Worm (Caenorhabditis elegans) whole organism, mixed stage, embryonic: Measurements from ENCODE around the gene rme-6.

Experiments used
- M03D4.4 ChIP-seq: sonication (generic microtip); optimal IDR thresholded peaks from 2 replicates; lab custom pipeline; 2017; ENCODE audit warnings: mild to moderate bottlenecking, missing genetic modification characterization, missing compliant biosample characterization
- ceh-39 ChIP-seq: fragments of 150-350 bp; optimal IDR thresholded peaks from 2 replicates; lab custom pipeline; 2014; ENCODE audit warnings: missing biosample characterization, missing genetic modification characterization
- ceh-83 ChIP-seq: fragments of 200-800 bp; sonication (Bioruptor generic); optimal IDR thresholded peaks from 2 replicates; lab custom pipeline; 2018; ENCODE audit warnings: mild to moderate bottlenecking, missing genetic modification characterization, missing compliant biosample characterization
- ces-1 ChIP-seq: fragments of 150-350 bp; optimal IDR thresholded peaks from 2 replicates; lab custom pipeline; 2014; ENCODE audit warnings: missing biosample characterization, missing genetic modification reagents, missing genetic modification characterization
- drap-1 ChIP-seq: fragments of 200-800 bp; sonication (Bioruptor generic); optimal IDR thresholded peaks from 3 replicates; lab custom pipeline; 2018; ENCODE audit warnings: mild to moderate bottlenecking, missing genetic modification characterization, missing compliant biosample characterization
- elt-3 ChIP-seq: fragments of 150-350 bp; optimal IDR thresholded peaks from 2 replicates; lab custom pipeline; 2014; ENCODE audit warnings: missing biosample characterization, missing genetic modification characterization
- ham-2 ChIP-seq: fragments of 200-800 bp; sonication (Bioruptor generic); optimal IDR thresholded peaks from 2 replicates; lab custom pipeline; 2018; ENCODE audit warnings: mild to moderate bottlenecking, missing genetic modification characterization, missing compliant biosample characterization
- hlh-1 ChIP-seq: fragments of 150-350 bp; optimal IDR thresholded peaks from 2 replicates; lab custom pipeline; 2014; ENCODE audit warnings: missing biosample characterization, missing genetic modification reagents, missing genetic modification characterization
- lin-13 ChIP-seq: fragments of 150-350 bp; optimal IDR thresholded peaks from 2 replicates; lab custom pipeline; 2014; ENCODE audit warnings: missing biosample characterization, missing genetic modification characterization
- lin-32 ChIP-seq: fragments of 200-800 bp; sonication (Bioruptor generic); optimal IDR thresholded peaks from 2 replicates; lab custom pipeline; 2018; ENCODE audit warnings: mild to moderate bottlenecking, missing genetic modification characterization, missing compliant biosample characterization
- mab-5 ChIP-seq: fragments of 150-350 bp; optimal IDR thresholded peaks from 2 replicates; lab custom pipeline; 2014; ENCODE audit warnings: missing biosample characterization, missing genetic modification characterization
- mls-2 ChIP-seq: sonication (generic microtip); optimal IDR thresholded peaks from 2 replicates; lab custom pipeline; 2016; ENCODE audit warnings: mild to moderate bottlenecking, missing genetic modification characterization, moderate library complexity, missing compliant biosample characterization
- nhr-2 ChIP-seq: fragments of 150-350 bp; optimal IDR thresholded peaks from 2 replicates; lab custom pipeline; 2014; ENCODE audit warnings: missing biosample characterization, missing genetic modification characterization
- nhr-237 ChIP-seq: fragments of 150-350 bp; optimal IDR thresholded peaks from 2 replicates; lab custom pipeline; 2014; ENCODE audit warnings: missing biosample characterization, missing genetic modification characterization
- nhr-28 ChIP-seq: fragments of 150-350 bp; optimal IDR thresholded peaks from 2 replicates; lab custom pipeline; 2014; ENCODE audit warnings: missing biosample characterization, missing genetic modification characterization
- nhr-76 ChIP-seq: sonication (generic microtip); optimal IDR thresholded peaks from 2 replicates; lab custom pipeline; 2017; ENCODE audit warnings: missing biosample characterization, missing genetic modification characterization
- pha-4 ChIP-seq: fragments of 150-350 bp; optimal IDR thresholded peaks from 2 replicates; lab custom pipeline; 2018; ENCODE audit warnings: missing biosample characterization, missing genetic modification reagents, missing genetic modification characterization
- sem-2 ChIP-seq: fragments of 200-800 bp; sonication (Bioruptor generic); optimal IDR thresholded peaks from 2 replicates; lab custom pipeline; 2018; ENCODE audit warnings: mild to moderate bottlenecking, missing genetic modification characterization, missing compliant biosample characterization
- sptf-1 ChIP-seq: sonication (generic microtip); optimal IDR thresholded peaks from 2 replicates; lab custom pipeline; 2017; ENCODE audit warnings: mild to moderate bottlenecking, missing genetic modification characterization, moderate library complexity, missing compliant biosample characterization
- tbx-8 ChIP-seq: fragments of 200-800 bp; sonication (Bioruptor generic); optimal IDR thresholded peaks from 2 replicates; lab custom pipeline; 2018; ENCODE audit warnings: mild to moderate bottlenecking, missing genetic modification characterization, moderate library complexity, missing compliant biosample characterization
- unc-120 ChIP-seq: sonication (generic microtip); optimal IDR thresholded peaks from 2 replicates; lab custom pipeline; 2017; ENCODE audit warnings: missing genetic modification characterization, missing compliant biosample characterization; ENCODE audit not compliant: poor library complexity, severe bottlenecking
- unc-39 ChIP-seq: fragments of 150-350 bp; optimal IDR thresholded peaks from 2 replicates; lab custom pipeline; 2014; ENCODE audit warnings: missing biosample characterization, missing genetic modification characterization
- zip-8 ChIP-seq: fragments of 150-350 bp; optimal IDR thresholded peaks from 2 replicates; lab custom pipeline; 2014; ENCODE audit warnings: missing biosample characterization, missing genetic modification characterization
- ztf-11 ChIP-seq: fragments of 150-350 bp; optimal IDR thresholded peaks from 2 replicates; lab custom pipeline; 2014; ENCODE audit warnings: missing biosample characterization, missing genetic modification characterization

Gene rme-6

DNA sequence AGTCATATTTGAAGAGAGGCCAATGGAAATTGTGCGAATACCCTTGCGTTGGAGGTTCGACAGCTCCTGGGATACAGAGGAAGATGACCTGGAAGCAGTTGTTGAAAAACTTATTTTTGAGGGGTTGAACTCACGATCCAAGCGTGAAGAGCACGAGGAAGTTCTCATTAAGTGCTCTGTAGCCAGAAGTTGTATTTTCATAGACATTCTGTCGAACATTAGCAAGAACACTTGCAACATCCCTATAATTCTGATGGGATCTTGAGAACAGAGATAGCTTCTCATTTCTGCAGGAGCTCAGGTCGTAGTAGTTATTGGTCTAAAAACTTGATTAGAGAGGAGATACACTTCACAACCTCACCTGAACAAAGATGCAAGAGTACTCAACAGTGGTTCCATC is 44.7 kb downstream of the rme-6 start:
- TF ChIP-seq nhr-237: no peak
- TF ChIP-seq hlh-1 (tag; lab: Kevin White, UChicago): no peak
- TF ChIP-seq drap-1: no peak
- TF ChIP-seq zip-8 (tag; lab: Kevin White, UChicago): no peak
- no peak for TF ChIP-seq ces-1 (GFP tag; lab: Kevin White, UChicago)
- no peak for TF ChIP-seq nhr-2 (tag; lab: Kevin White, UChicago)
- TF ChIP-seq sem-2: no peak
- no peak for TF ChIP-seq nhr-28 (tag; lab: Kevin White, UChicago)
- no peak for TF ChIP-seq ceh-39 (tag; lab: Kevin White, UChicago)
- TF ChIP-seq mls-2 (tag; lab: Kevin White, UChicago): no peak
- TF ChIP-seq ham-2 (GFP tag; lab: Kevin White, UChicago): no peak
- TF ChIP-seq pha-4 (tag; lab: Kevin White, UChicago): no peak
- TF ChIP-seq unc-120: no peak
- TF ChIP-seq tbx-8: no peak
- no peak for TF ChIP-seq mab-5 (tag; lab: Kevin White, UChicago)
- no peak for TF ChIP-seq nhr-76 (tag; lab: Kevin White, UChicago)
- no peak for TF ChIP-seq M03D4.4 (tag; lab: Kevin White, UChicago)
- no peak for TF ChIP-seq unc-39 (tag; lab: Kevin White, UChicago)
- no peak for TF ChIP-seq lin-13 (tag; lab: Kevin White, UChicago)

DNA sequence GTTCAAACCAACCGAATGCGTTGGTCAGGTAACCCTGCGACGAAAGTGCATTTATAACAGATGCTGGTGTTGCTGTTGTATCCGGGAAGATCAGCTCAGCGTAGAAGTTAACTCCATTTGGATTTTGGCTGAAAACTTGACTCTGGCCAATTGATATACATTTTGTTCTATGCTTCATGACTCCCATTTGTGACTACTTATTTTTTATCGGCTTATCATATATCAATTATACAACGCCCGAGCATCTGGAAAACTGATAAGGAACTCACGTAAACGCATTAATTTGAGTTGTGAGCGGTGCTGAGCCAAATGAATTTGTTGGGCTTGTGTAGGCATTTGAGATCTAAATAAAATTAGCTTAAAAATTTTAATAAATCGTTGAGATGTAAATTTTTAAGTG is 50.4 kb downstream of the rme-6 start:
- no peak for TF ChIP-seq nhr-76 (tag; lab: Kevin White, UChicago)
- no peak for TF ChIP-seq ztf-11 (tag; lab: Kevin White, UChicago)
- no peak for TF ChIP-seq sptf-1
- TF ChIP-seq mab-5 (tag; lab: Kevin White, UChicago): no peak
- no peak for TF ChIP-seq elt-3 (tag; lab: Kevin White, UChicago)

DNA sequence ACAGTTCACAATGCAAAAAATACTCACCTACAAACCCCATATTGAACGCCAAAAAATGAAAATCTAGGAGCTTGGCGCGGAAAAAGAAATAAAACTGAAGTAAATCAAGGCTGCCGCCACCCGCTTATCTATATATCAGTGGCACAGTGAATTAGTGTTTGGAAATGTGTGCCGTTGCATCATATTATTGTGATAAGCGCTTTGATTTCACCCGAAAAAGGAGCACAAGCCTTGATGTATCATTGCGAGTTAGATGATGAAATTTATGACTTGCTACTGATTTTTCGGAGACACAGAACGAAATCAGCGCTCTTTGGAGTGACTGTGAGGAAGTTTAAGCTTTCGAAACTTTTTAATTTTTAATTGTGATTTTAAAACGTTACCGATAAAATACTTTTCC is 51.5 kb downstream of the rme-6 start, which contains the start of the genes R193.2 and R193.6:
Gene R193.2 (minus strand): TSS at position 148 of the 400 bp plus-strand sequence.
Gene R193.6 (plus strand): TSS at position 350 of the 400 bp plus-strand sequence.
- TF ChIP-seq nhr-76 (tag; lab: Kevin White, UChicago) (no peak), unc-39 (tag; lab: Kevin White, UChicago) (no peak), lin-13 (tag; lab: Kevin White, UChicago) (no peak), lin-32 (GFP tag; lab: Kevin White, UChicago) (no peak), ces-1 (GFP tag; lab: Kevin White, UChicago) (no peak), tbx-8 (no peak), sem-2 (no peak), zip-8 (tag; lab: Kevin White, UChicago) (no peak), ceh-83 (no peak), nhr-2 (tag; lab: Kevin White, UChicago) (no peak)
- TF ChIP-seq, all 35 proteins: peak for 0
